Worm (Caenorhabditis elegans) whole organism, mixed stage, embryonic: ENCODE results near the gene dmsr-15.

ENCODE experiments used
- ceh-39 ChIP-seq: fragments of 150-350 bp; optimal IDR thresholded peaks from 2 replicates; lab custom pipeline; 2014; ENCODE audit warnings: missing biosample characterization, missing genetic modification characterization
- ceh-43 ChIP-seq: fragments of 200-800 bp; sonication (Bioruptor generic); optimal IDR thresholded peaks from 2 replicates; lab custom pipeline; 2018; ENCODE audit warnings: mild to moderate bottlenecking, missing genetic modification characterization, moderate library complexity, missing compliant biosample characterization
- ceh-83 ChIP-seq: fragments of 200-800 bp; sonication (Bioruptor generic); optimal IDR thresholded peaks from 2 replicates; lab custom pipeline; 2018; ENCODE audit warnings: mild to moderate bottlenecking, missing genetic modification characterization, missing compliant biosample characterization
- elt-3 ChIP-seq: fragments of 150-350 bp; optimal IDR thresholded peaks from 2 replicates; lab custom pipeline; 2014; ENCODE audit warnings: missing biosample characterization, missing genetic modification characterization
- flh-1 ChIP-seq: fragments of 200-800 bp; sonication (Bioruptor generic); optimal IDR thresholded peaks from 2 replicates; lab custom pipeline; 2018; ENCODE audit warnings: mild to moderate bottlenecking, missing genetic modification characterization, moderate library complexity, missing compliant biosample characterization
- ham-2 ChIP-seq: fragments of 200-800 bp; sonication (Bioruptor generic); optimal IDR thresholded peaks from 2 replicates; lab custom pipeline; 2018; ENCODE audit warnings: mild to moderate bottlenecking, missing genetic modification characterization, missing compliant biosample characterization
- hlh-1 ChIP-seq: fragments of 150-350 bp; optimal IDR thresholded peaks from 2 replicates; lab custom pipeline; 2014; ENCODE audit warnings: missing biosample characterization, missing genetic modification reagents, missing genetic modification characterization
- lin-32 ChIP-seq: fragments of 200-800 bp; sonication (Bioruptor generic); optimal IDR thresholded peaks from 2 replicates; lab custom pipeline; 2018; ENCODE audit warnings: mild to moderate bottlenecking, missing genetic modification characterization, missing compliant biosample characterization
- lsy-2 ChIP-seq: fragments of 150-350 bp; optimal IDR thresholded peaks from 2 replicates; lab custom pipeline; 2014; ENCODE audit warnings: missing biosample characterization, missing genetic modification characterization
- mep-1 ChIP-seq: fragments of 150-350 bp; optimal IDR thresholded peaks from 2 replicates; lab custom pipeline; 2017; ENCODE audit warnings: missing biosample characterization, missing genetic modification reagents, missing genetic modification characterization, inconsistent platforms
- mls-2 ChIP-seq: sonication (generic microtip); optimal IDR thresholded peaks from 2 replicates; lab custom pipeline; 2016; ENCODE audit warnings: mild to moderate bottlenecking, missing genetic modification characterization, moderate library complexity, missing compliant biosample characterization
- nhr-12 ChIP-seq: fragments of 150-350 bp; optimal IDR thresholded peaks from 2 replicates; lab custom pipeline; 2014; ENCODE audit warnings: missing biosample characterization, missing genetic modification characterization
- nhr-2 ChIP-seq: fragments of 150-350 bp; optimal IDR thresholded peaks from 2 replicates; lab custom pipeline; 2014; ENCODE audit warnings: missing biosample characterization, missing genetic modification characterization
- nhr-28 ChIP-seq: fragments of 150-350 bp; optimal IDR thresholded peaks from 2 replicates; lab custom pipeline; 2014; ENCODE audit warnings: missing biosample characterization, missing genetic modification characterization
- nhr-76 ChIP-seq: sonication (generic microtip); optimal IDR thresholded peaks from 2 replicates; lab custom pipeline; 2017; ENCODE audit warnings: missing biosample characterization, missing genetic modification characterization
- sem-2 ChIP-seq: fragments of 200-800 bp; sonication (Bioruptor generic); optimal IDR thresholded peaks from 2 replicates; lab custom pipeline; 2018; ENCODE audit warnings: mild to moderate bottlenecking, missing genetic modification characterization, missing compliant biosample characterization
- sptf-1 ChIP-seq: sonication (generic microtip); optimal IDR thresholded peaks from 2 replicates; lab custom pipeline; 2017; ENCODE audit warnings: mild to moderate bottlenecking, missing genetic modification characterization, moderate library complexity, missing compliant biosample characterization
- tbx-8 ChIP-seq: fragments of 200-800 bp; sonication (Bioruptor generic); optimal IDR thresholded peaks from 2 replicates; lab custom pipeline; 2018; ENCODE audit warnings: mild to moderate bottlenecking, missing genetic modification characterization, moderate library complexity, missing compliant biosample characterization
- unc-120 ChIP-seq: sonication (generic microtip); optimal IDR thresholded peaks from 2 replicates; lab custom pipeline; 2017; ENCODE audit warnings: missing genetic modification characterization, missing compliant biosample characterization; ENCODE audit not compliant: poor library complexity, severe bottlenecking
- unc-39 ChIP-seq: fragments of 150-350 bp; optimal IDR thresholded peaks from 2 replicates; lab custom pipeline; 2014; ENCODE audit warnings: missing biosample characterization, missing genetic modification characterization
- unc-62 ChIP-seq: fragments of 150-350 bp; optimal IDR thresholded peaks from 2 replicates; lab custom pipeline; 2014; ENCODE audit warnings: missing biosample characterization, missing genetic modification reagents, missing genetic modification characterization
- ztf-11 ChIP-seq: fragments of 150-350 bp; optimal IDR thresholded peaks from 2 replicates; lab custom pipeline; 2014; ENCODE audit warnings: missing biosample characterization, missing genetic modification characterization

Gene dmsr-15

ce11 chrV:6780676-6781075 is 48.0 kb downstream of the dmsr-15 start:
- TF ChIP-seq nhr-12 (tag; lab: Kevin White, UChicago) (no peak), nhr-28 (tag; lab: Kevin White, UChicago) (no peak), ceh-43 (GFP tag; lab: Kevin White, UChicago) (no peak), ceh-39 (tag; lab: Kevin White, UChicago) (no peak), lsy-2 (no peak), tbx-8 (GFP tag; lab: Kevin White, UChicago) (no peak), lin-32 (GFP tag; lab: Kevin White, UChicago) (no peak), elt-3 (tag; lab: Kevin White, UChicago) (no peak), nhr-76 (no peak)

ce11 chrV:6780166-6780565 is 48.5 kb downstream of the dmsr-15 start, which contains the start of gene ZC404.15:
TSS of gene ZC404.15 (plus strand) at chrV:6780466.
- TF ChIP-seq unc-39 (tag; lab: Kevin White, UChicago) (no peak), unc-120 (tag; lab: Kevin White, UChicago) (no peak), ceh-83 (GFP tag; lab: Kevin White, UChicago) (no peak), mls-2 (no peak), sptf-1 (tag; lab: Kevin White, UChicago) (no peak), flh-1 (no peak), unc-62 (GFP tag; lab: Kevin White, UChicago) (no peak), nhr-76 (no peak), ztf-11 (tag; lab: Kevin White, UChicago) (no peak)

- TF ChIP-seq nhr-12 (tag; lab: Kevin White, UChicago): no peak
- no peak for TF ChIP-seq mep-1 (tag; lab: Kevin White, UChicago)
- TF ChIP-seq mls-2: no peak
- TF ChIP-seq ham-2 (GFP tag; lab: Kevin White, UChicago): no peak
- no peak for TF ChIP-seq sem-2 (GFP tag; lab: Kevin White, UChicago)
- no peak for TF ChIP-seq unc-62 (GFP tag; lab: Kevin White, UChicago)
- TF ChIP-seq hlh-1: no peak
- no peak for TF ChIP-seq nhr-76
- no peak for TF ChIP-seq lin-32 (GFP tag; lab: Kevin White, UChicago)
- no peak for TF ChIP-seq nhr-2 (tag; lab: Kevin White, UChicago)
Measured at ce11 chrV:6778457-6778856, 50.2 kb downstream of the dmsr-15 start.
